Fruit fly (Drosophila melanogaster): ENCODE data around the gene CG13407.

- TF ChIP-seq usp (GFP tag; optimal IDR thresholded peaks at IDR 0.05) (no peak), Dll (optimal IDR thresholded peaks at IDR 0.05) (no peak)
These were observed 9.9 kb downstream of the CG13407 start, which contains the start of gene Ir94a for dm6 chr3R:22113127-22113526.
